Worm (Caenorhabditis elegans) whole organism, young adult: ENCODE measurements around the gene col-104.

ENCODE experiments used
- B0261.1 ChIP-seq: sonication (generic microtip); optimal IDR thresholded peaks from 2 replicates; lab custom pipeline; 2016; ENCODE audit warnings: mild to moderate bottlenecking, missing genetic modification characterization, moderate library complexity, missing compliant biosample characterization
- B0336.3 ChIP-seq: fragments of 200-800 bp; sonication (Bioruptor generic); IDR thresholded peaks from 2 replicates; pipeline ENCODE4 v1.3.6; 2022; ENCODE audit warnings: missing genetic modification characterization, missing compliant biosample characterization
- D2030.7 ChIP-seq: fragments of 200-800 bp; sonication (Bioruptor generic); IDR thresholded peaks from 2 replicates; pipeline ENCODE4 v1.3.6; 2022; ENCODE audit warnings: missing genetic modification reagents, missing genetic modification characterization, missing compliant biosample characterization
- F23B12.7 ChIP-seq: sonication (generic microtip); optimal IDR thresholded peaks from 2 replicates; lab custom pipeline; 2017; ENCODE audit warnings: missing genetic modification characterization, mild to moderate bottlenecking, missing compliant biosample characterization, antibody characterized with exemption, moderate library complexity; ENCODE audit not compliant: insufficient read depth
- F33H1.4 ChIP-seq: fragments of 200-800 bp; sonication (Bioruptor generic); IDR thresholded peaks from 2 replicates; pipeline ENCODE4 v1.3.6; 2022; ENCODE audit warnings: missing genetic modification reagents, missing genetic modification characterization, missing compliant biosample characterization
- F39B2.1 ChIP-seq: fragments of 200-800 bp; sonication (Bioruptor generic); IDR thresholded peaks from 2 replicates; pipeline ENCODE4 v1.3.6; 2022; ENCODE audit warnings: missing genetic modification reagents, missing genetic modification characterization, missing compliant biosample characterization
- F49E8.2 ChIP-seq: sonication (generic microtip); optimal IDR thresholded peaks from 3 replicates; lab custom pipeline; 2017; ENCODE audit warnings: missing genetic modification characterization, mild to moderate bottlenecking, missing compliant biosample characterization, antibody characterized with exemption, moderate library complexity; ENCODE audit not compliant: insufficient read depth
- F52B5.7 ChIP-seq: sonication (generic microtip); optimal IDR thresholded peaks from 2 replicates; lab custom pipeline; 2016; ENCODE audit warnings: mild to moderate bottlenecking, missing genetic modification characterization, missing compliant biosample characterization
- Y53G8AR.9 ChIP-seq: fragments of 200-800 bp; sonication (Bioruptor generic); conservative IDR thresholded peaks from 2 replicates; pipeline ENCODE4 v1.3.6; 2022; ENCODE audit warnings: missing genetic modification reagents, missing genetic modification characterization, missing compliant biosample characterization
- Y67H2A.10 ChIP-seq: fragments of 200-800 bp; sonication (Bioruptor generic); conservative IDR thresholded peaks from 2 replicates; pipeline ENCODE4 v1.3.6; 2022; ENCODE audit warnings: missing genetic modification reagents, missing genetic modification characterization, missing compliant biosample characterization
- aptf-3 ChIP-seq: fragments of 200-800 bp; sonication (Bioruptor generic); IDR thresholded peaks from 2 replicates; pipeline ENCODE4 v1.3.6; 2022; ENCODE audit warnings: missing genetic modification characterization, missing compliant biosample characterization
- attf-6 ChIP-seq: fragments of 200-800 bp; sonication (Bioruptor generic); IDR thresholded peaks from 2 replicates; pipeline ENCODE4 v1.3.6; 2022; ENCODE audit warnings: missing genetic modification reagents, missing genetic modification characterization, missing compliant biosample characterization
- cebp-1 ChIP-seq, 2 experiments: fragments of 200-800 bp in 1 of 2; sonication (Bioruptor generic) in 1 of 2; sonication (generic microtip) in 1 of 2; IDR thresholded peaks in 1 of 2; optimal IDR thresholded peaks in 1 of 2; 2 replicates each; pipeline versions ENCODE4 v1.3.6 to Lab custom; 2017 to 2022; ENCODE audit warnings: missing compliant biosample characterization in 2 of 2, missing genetic modification characterization in 2 of 2, mild to moderate bottlenecking in 1 of 2, missing genetic modification reagents in 1 of 2, moderate library complexity in 1 of 2
- ceh-27 ChIP-seq: fragments of 200-800 bp; sonication (Bioruptor generic); optimal IDR thresholded peaks from 2 replicates; lab custom pipeline; 2018; ENCODE audit warnings: mild to moderate bottlenecking, missing genetic modification characterization, moderate library complexity, missing compliant biosample characterization
- ceh-58 ChIP-seq: fragments of 200-800 bp; sonication (Bioruptor generic); IDR thresholded peaks from 2 replicates; pipeline ENCODE4 v1.3.6; 2022; ENCODE audit warnings: missing genetic modification characterization, missing compliant biosample characterization
- die-1 ChIP-seq: sonication (generic microtip); optimal IDR thresholded peaks from 2 replicates; lab custom pipeline; 2016; ENCODE audit warnings: missing genotype, mild to moderate bottlenecking, missing genetic modification characterization, missing compliant biosample characterization
- egl-18 ChIP-seq: fragments of 200-800 bp; sonication (Bioruptor generic); IDR thresholded peaks from 2 replicates; pipeline ENCODE4 v1.3.6; 2022; ENCODE audit warnings: missing genetic modification reagents, missing genetic modification characterization, missing compliant biosample characterization
- ets-4 ChIP-seq: fragments of 200-800 bp; sonication (Bioruptor generic); optimal IDR thresholded peaks from 2 replicates; lab custom pipeline; 2018; ENCODE audit warnings: mild to moderate bottlenecking, missing genetic modification characterization, missing compliant biosample characterization
- lin-26 ChIP-seq: fragments of 200-800 bp; sonication (Bioruptor generic); IDR thresholded peaks from 2 replicates; pipeline ENCODE4 v1.3.6; 2022; ENCODE audit warnings: missing genetic modification reagents, missing genetic modification characterization, missing compliant biosample characterization
- lin-35 ChIP-seq, 3 experiments: fragments of 150-350 bp in 2 of 3; sonication (generic microtip) in 1 of 3; optimal IDR thresholded peaks; 2 replicates each; lab custom pipeline; 2014 to 2018; ENCODE audit warnings: missing biosample characterization in 3 of 3, missing genetic modification characterization in 3 of 3, missing genetic modification reagents in 3 of 3
- lin-40 ChIP-seq: sonication (generic microtip); optimal IDR thresholded peaks from 2 replicates; lab custom pipeline; 2016; ENCODE audit warnings: missing genetic modification characterization, mild to moderate bottlenecking, missing compliant biosample characterization, missing genotype, missing genetic modification reagents
- nhr-120 ChIP-seq: fragments of 200-800 bp; sonication (Bioruptor generic); IDR thresholded peaks from 2 replicates; pipeline ENCODE4 v1.3.6; 2022; ENCODE audit warnings: missing genetic modification characterization, missing compliant biosample characterization
- nhr-179 ChIP-seq: sonication (generic microtip); optimal IDR thresholded peaks from 2 replicates; lab custom pipeline; 2016; ENCODE audit warnings: mild to moderate bottlenecking, missing genetic modification characterization, missing compliant biosample characterization
- nhr-80 ChIP-seq: sonication (generic microtip); optimal IDR thresholded peaks from 2 replicates; lab custom pipeline; 2016; ENCODE audit warnings: missing genetic modification characterization, missing compliant biosample characterization
- pbrm-1 ChIP-seq: fragments of 200-800 bp; sonication (Bioruptor generic); IDR thresholded peaks from 2 replicates; pipeline ENCODE4 v1.3.6; 2022; ENCODE audit warnings: missing genetic modification reagents, missing genetic modification characterization, missing compliant biosample characterization
- rec-8 ChIP-seq, 2 experiments: sonication (generic microtip); optimal IDR thresholded peaks; 2 replicates each; lab custom pipeline; 2016; ENCODE audit warnings: mild to moderate bottlenecking in 2 of 2, missing genetic modification characterization in 2 of 2, missing genetic modification reagents in 2 of 2, missing genotype in 2 of 2, missing biosample characterization in 1 of 2, missing compliant biosample characterization in 1 of 2, moderate library complexity in 1 of 2
- repo-1 ChIP-seq: sonication (generic microtip); optimal IDR thresholded peaks from 2 replicates; lab custom pipeline; 2017; ENCODE audit warnings: mild to moderate bottlenecking, missing genetic modification characterization, missing compliant biosample characterization
- rpc-1 ChIP-seq, 2 experiments: fragments of 150-350 bp in 1 of 2; sonication (generic microtip) in 1 of 2; optimal IDR thresholded peaks; 2 replicates each; lab custom pipeline; 2014 to 2018; ENCODE audit warnings: missing biosample characterization in 1 of 2, missing genetic modification characterization in 1 of 2, missing genetic modification reagents in 1 of 2, missing genotype in 1 of 2
- sea-2 ChIP-seq: fragments of 200-800 bp; sonication (Bioruptor generic); IDR thresholded peaks from 2 replicates; pipeline ENCODE4 v1.3.6; 2022; ENCODE audit warnings: missing genetic modification characterization, missing compliant biosample characterization
- snpc-4 ChIP-seq, 5 experiments: fragments of 150-350 bp in 1 of 5; sonication (generic microtip) in 4 of 5; optimal IDR thresholded peaks; 2 replicates each; lab custom pipeline; 2014 to 2018; ENCODE audit warnings: missing genetic modification characterization in 5 of 5, missing biosample characterization in 3 of 5, antibody characterized with exemption in 2 of 5, mild to moderate bottlenecking in 2 of 5, missing compliant biosample characterization in 2 of 5, missing genotype in 2 of 5, moderate library complexity in 2 of 5, missing genetic modification reagents in 1 of 5
- somi-1 ChIP-seq: fragments of 200-800 bp; sonication (Bioruptor generic); optimal IDR thresholded peaks from 2 replicates; lab custom pipeline; 2018; ENCODE audit warnings: mild to moderate bottlenecking, missing genetic modification characterization, missing compliant biosample characterization
- tbp1 ChIP-seq: fragments of 200-800 bp; sonication (Bioruptor generic); optimal IDR thresholded peaks from 2 replicates; lab custom pipeline; 2018; ENCODE audit warnings: mild to moderate bottlenecking, missing genetic modification characterization, missing compliant biosample characterization
- ztf-22 ChIP-seq: fragments of 200-800 bp; sonication (Bioruptor generic); optimal IDR thresholded peaks from 2 replicates; lab custom pipeline; 2018; ENCODE audit warnings: mild to moderate bottlenecking, missing genetic modification characterization, moderate library complexity, missing compliant biosample characterization
- ztf-25 ChIP-seq: fragments of 200-800 bp; sonication (Bioruptor generic); IDR thresholded peaks from 2 replicates; pipeline ENCODE4 v1.3.6; 2022; ENCODE audit warnings: missing genetic modification reagents, missing genetic modification characterization, missing compliant biosample characterization
- ztf-26 ChIP-seq: sonication (generic microtip); optimal IDR thresholded peaks from 2 replicates; lab custom pipeline; 2017; ENCODE audit warnings: missing genetic modification characterization, missing compliant biosample characterization
- ztf-28 ChIP-seq: fragments of 200-800 bp; sonication (Bioruptor generic); IDR thresholded peaks from 2 replicates; pipeline ENCODE4 v1.3.6; 2022; ENCODE audit warnings: missing genetic modification reagents, missing genetic modification characterization, missing compliant biosample characterization

col-104 gene

DNA sequence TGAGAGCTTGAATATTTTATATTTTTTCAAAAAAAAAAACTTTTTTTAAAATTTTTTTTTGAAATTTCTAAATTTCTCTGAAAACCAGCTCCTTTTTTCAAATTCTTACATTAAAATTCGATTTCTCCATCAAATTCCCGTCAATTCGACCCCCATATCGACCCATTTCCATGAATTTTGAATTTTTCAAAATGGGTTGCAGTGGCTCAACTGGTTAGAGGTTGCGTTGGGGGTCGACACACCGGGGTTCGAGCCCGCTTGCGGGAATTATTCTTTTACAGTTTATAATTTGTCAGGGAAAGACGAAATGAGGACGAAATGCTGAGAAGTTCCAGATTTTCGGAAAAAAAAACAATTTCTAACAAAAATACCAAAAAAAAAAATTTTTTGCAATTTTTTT, 39.0 kb upstream of the col-104 start:
- TF ChIP-seq Y67H2A.10 (GFP tag; lab: Robert Waterston, UW) (no peak), tbp1 (peak; percentile 80), rpc-1 (optimal IDR thresholded peaks at IDR 0.05; lab: Kevin White, UChicago) (peak; percentile 27), rpc-1 (tag; optimal IDR thresholded peaks at IDR 0.05; lab: Kevin White, UChicago) (peak; percentile 68), Y53G8AR.9 (GFP tag; lab: Robert Waterston, UW) (no peak), F49E8.2 (tag; lab: Kevin White, UChicago) (no peak), B0261.1 (tag; lab: Kevin White, UChicago) (peak; percentile 42)

DNA sequence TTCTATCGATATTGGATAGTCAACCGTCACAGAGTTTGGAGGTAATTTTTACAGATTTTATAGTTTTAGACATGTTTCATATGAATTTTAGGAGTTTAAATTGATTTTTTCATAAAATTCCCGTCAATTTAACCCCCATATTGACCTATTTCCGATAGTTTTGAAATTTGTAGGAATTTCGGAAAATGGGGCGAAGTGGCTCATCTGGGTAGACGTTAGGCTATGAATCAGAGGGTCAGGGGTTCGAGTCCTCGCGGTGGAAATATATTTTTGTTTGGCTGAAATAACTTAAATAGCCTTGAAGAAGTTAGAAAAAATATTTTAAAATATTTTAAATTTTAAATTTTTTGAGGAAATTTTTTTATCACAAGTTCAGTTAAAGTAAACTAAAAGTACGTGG, 36.3 kb upstream of the col-104 start:
- TF ChIP-seq aptf-3 (GFP tag; lab: Robert Waterston, UW) = no peak
- TF ChIP-seq die-1 (tag; lab: Kevin White, UChicago) = no peak
- peak; percentile 50 for TF ChIP-seq tbp1
- TF ChIP-seq rpc-1 (optimal IDR thresholded peaks at IDR 0.05; lab: Kevin White, UChicago) = no peak
- peak; percentile 51 for TF ChIP-seq rpc-1 (tag; optimal IDR thresholded peaks at IDR 0.05; lab: Kevin White, UChicago)

ce11 chrIV:1390102-1390501, 35.0 kb upstream of the col-104 start:
- TF ChIP-seq D2030.7 (GFP tag; lab: Robert Waterston, UW) (no peak), tbp1 (peak; percentile 80), B0261.1 (tag; lab: Kevin White, UChicago) (peak; percentile 47), lin-26 (peak; percentile 38; the same call in 1 of the 2 replicates), rpc-1 (optimal IDR thresholded peaks at IDR 0.05; lab: Kevin White, UChicago) (peak; percentile 40), rpc-1 (tag; optimal IDR thresholded peaks at IDR 0.05; lab: Kevin White, UChicago) (peak; percentile 70), ets-4 (GFP tag; lab: Kevin White, UChicago) (no peak)

DNA sequence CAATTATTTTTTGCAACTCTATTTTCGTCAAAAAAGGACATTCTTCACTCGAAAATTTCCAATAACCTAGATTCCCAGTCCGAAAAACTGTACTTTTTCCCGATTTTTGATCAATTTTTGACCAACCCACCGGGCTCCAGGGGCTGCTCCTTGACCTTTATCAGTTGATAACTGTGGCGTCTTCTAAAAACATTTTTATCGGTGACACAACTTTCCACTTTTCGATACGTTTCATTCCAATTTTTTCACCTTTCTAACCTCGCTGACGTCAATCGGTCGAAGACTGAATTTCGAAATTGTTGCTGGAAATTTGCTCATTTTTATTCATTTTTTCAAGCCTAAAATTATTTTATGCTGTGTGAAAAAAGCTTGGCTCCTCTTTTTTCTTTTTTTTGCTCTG, 34.5 kb upstream of the col-104 start:
- TF ChIP-seq ztf-28 = 0 out of 2 replicates have a peak, but pooled peaks have one; percentile 5
- no peak for TF ChIP-seq ztf-25 (GFP tag; lab: Robert Waterston, UW)
- TF ChIP-seq nhr-80 (tag; lab: Kevin White, UChicago) = peak; percentile 58
- no peak for TF ChIP-seq somi-1 (GFP tag; lab: Kevin White, UChicago)
- TF ChIP-seq cebp-1 (GFP tag; IDR thresholded peaks at IDR 0.05; lab: Robert Waterston, UW) = no peak
- peak; percentile 38 for TF ChIP-seq cebp-1 (tag; optimal IDR thresholded peaks at IDR 0.05; lab: Kevin White, UChicago)

ce11 chrIV:1389021-1389420, 33.9 kb upstream of the col-104 start:
- no peak for TF ChIP-seq nhr-120 (GFP tag; lab: Robert Waterston, UW)
- TF ChIP-seq ceh-58 = no peak
- TF ChIP-seq attf-6 = no peak
- no peak for TF ChIP-seq F33H1.4 (GFP tag; lab: Robert Waterston, UW)
- TF ChIP-seq lin-40 (tag; lab: Kevin White, UChicago) = no peak
- no peak for TF ChIP-seq snpc-4 (GFP tag; optimal IDR thresholded peaks at IDR 0.05; lab: Kevin White, UChicago)
- TF ChIP-seq snpc-4 (tag; optimal IDR thresholded peaks at IDR 0.05; lab: Kevin White, UChicago) = no peak
- TF ChIP-seq sea-2 (GFP tag; lab: Robert Waterston, UW) = no peak

DNA sequence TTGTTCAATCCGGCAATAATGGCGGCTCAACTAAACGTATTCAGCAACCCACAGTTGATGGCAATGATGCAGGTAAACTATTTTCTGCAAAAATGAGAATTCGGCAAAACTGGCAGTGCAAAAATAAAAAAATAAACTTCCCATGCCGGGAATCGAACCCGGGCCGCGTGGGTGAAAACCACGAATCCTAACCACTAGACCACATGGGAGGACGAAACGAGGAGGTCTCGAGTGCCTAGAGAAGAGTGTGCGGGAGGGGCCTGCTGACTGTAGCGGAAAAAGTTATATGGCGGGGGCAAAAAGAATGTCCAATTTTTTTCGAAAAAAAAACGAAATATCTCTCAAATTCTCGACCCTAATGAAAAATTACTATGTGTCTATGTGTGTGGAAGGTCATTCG, 33.0 kb upstream of the col-104 start:
- TF ChIP-seq repo-1 (tag; lab: Kevin White, UChicago) (no peak), pbrm-1 (GFP tag; lab: Robert Waterston, UW) (0 out of 2 replicates have a peak, but pooled peaks have one; percentile 41), ztf-26 (peak; percentile 35), ceh-27 (peak; percentile 46), F52B5.7 (tag; lab: Kevin White, UChicago) (no peak), sea-2 (GFP tag; lab: Robert Waterston, UW) (no peak), snpc-4 (GFP tag; optimal IDR thresholded peaks at IDR 0.05; lab: Kevin White, UChicago) (no peak), snpc-4 (tag; optimal IDR thresholded peaks at IDR 0.05; lab: Kevin White, UChicago) (peak in 2 of 4 experiments; percentile 29 to 46), nhr-179 (tag; lab: Kevin White, UChicago) (no peak), Y53G8AR.9 (GFP tag; lab: Robert Waterston, UW) (no peak), lin-35 (GFP tag; optimal IDR thresholded peaks at IDR 0.05; lab: Kevin White, UChicago) (peak in 1 of 3 experiments; percentile 46), rec-8 (tag; optimal IDR thresholded peaks at IDR 0.05; lab: Kevin White, UChicago) (peak; percentile 4 to 59), ztf-22 (no peak), F39B2.1 (peak; percentile 56; the same call in 1 of the 2 replicates), B0336.3 (GFP tag; lab: Robert Waterston, UW) (0 out of 2 replicates have a peak, but pooled peaks have one; percentile 21), lin-26 (peak; percentile 70), egl-18 (GFP tag; lab: Robert Waterston, UW) (no peak), F23B12.7 (tag; lab: Kevin White, UChicago) (peak; percentile 26), tbp1 (peak; percentile 96), die-1 (tag; lab: Kevin White, UChicago) (peak; percentile 65)
